Fruit fly (Drosophila melanogaster): ENCODE measurements around the gene Ubr1.

Ubr1 gene

DNA sequence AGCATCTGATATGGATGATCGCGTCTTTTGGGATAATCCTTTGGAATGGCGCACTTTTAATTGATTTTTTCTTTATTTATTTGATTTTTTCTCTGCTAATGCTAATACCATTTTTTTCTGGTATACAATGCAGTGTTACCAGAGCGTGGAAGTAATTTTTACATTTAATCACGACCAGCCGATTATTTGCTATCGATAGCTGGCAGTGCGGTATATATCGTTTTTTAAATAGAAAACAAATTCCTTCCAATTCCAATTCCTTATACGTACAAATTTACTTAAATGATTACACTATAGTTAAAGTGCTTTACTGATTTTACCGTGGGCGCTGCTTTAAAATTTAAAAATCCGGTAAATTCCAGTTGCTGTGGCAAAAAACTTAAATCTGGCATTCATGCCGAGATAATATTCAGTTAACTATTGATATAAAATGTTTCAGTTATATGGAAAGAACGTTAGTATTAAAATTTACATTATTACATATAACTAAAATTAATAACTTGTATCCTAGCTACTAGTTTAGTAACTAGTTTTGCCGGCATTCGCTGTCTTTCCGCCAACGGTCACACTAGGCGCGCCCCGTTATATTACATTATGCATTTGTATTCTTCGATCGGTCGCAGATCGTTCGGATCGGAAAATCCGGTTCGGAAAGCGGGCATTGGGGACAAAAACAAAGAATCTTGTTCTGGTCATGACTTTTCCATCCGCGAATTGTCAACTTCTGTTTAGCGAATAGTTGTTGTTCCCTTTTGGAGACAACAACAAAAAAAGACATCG, 25.6 kb downstream of the Ubr1 start, which contains the start of the genes CG13001 and RhoGAP15B (continued):
- TF ChIP-seq chinmo (GFP tag; IDR thresholded peaks at IDR 0.05; ENCODE audit: partially characterized antibody) (peak; percentile 14; the same call in 1 of the 4 replicates), CG10274 (GFP tag; optimal IDR thresholded peaks at IDR 0.05) (no peak), gfzf (GFP tag; optimal IDR thresholded peaks at IDR 0.05) (peak; percentile 80), CG7839 (tag; optimal IDR thresholded peaks at IDR 0.05) (no peak), ab (GFP tag; optimal IDR thresholded peaks at IDR 0.05) (no peak), slp2 (GFP tag; optimal IDR thresholded peaks at IDR 0.05) (no peak), bigmax (GFP tag; optimal IDR thresholded peaks at IDR 0.05) (no peak), onecut (GFP tag; IDR thresholded peaks at IDR 0.05) (0 out of 2 replicates have a peak, but pooled peaks have one; percentile 7), otp (GFP tag; IDR thresholded peaks at IDR 0.05) (no peak), bsh (GFP tag; optimal IDR thresholded peaks at IDR 0.05) (no peak), CG14710 (tag; optimal IDR thresholded peaks at IDR 0.05) (peak; percentile 37), CG6813 (GFP tag; optimal IDR thresholded peaks at IDR 0.05) (no peak), Six4 (GFP tag; optimal IDR thresholded peaks at IDR 0.05) (no peak), sob (GFP tag; IDR thresholded peaks at IDR 0.05) (no peak), dpn (GFP tag; optimal IDR thresholded peaks at IDR 0.05) (no peak), Dip3 (GFP tag; optimal IDR thresholded peaks at IDR 0.05) (no peak), Lim3 (GFP tag; IDR thresholded peaks at IDR 0.05) (no peak), Sry-β (GFP tag; optimal IDR thresholded peaks at IDR 0.05) (no peak), pho (GFP tag; optimal IDR thresholded peaks at IDR 0.05) (no peak), CG7745 (tag; optimal IDR thresholded peaks at IDR 0.05) (no peak), Kr (GFP tag; optimal IDR thresholded peaks at IDR 0.05) (no peak), aop (GFP tag; IDR thresholded peaks at IDR 0.05) (no peak), ac (GFP tag; optimal IDR thresholded peaks at IDR 0.05) (no peak), CoRest (tag; optimal IDR thresholded peaks at IDR 0.05) (peak; percentile 18), CG2199 (GFP tag; IDR thresholded peaks at IDR 0.05) (no peak), CG12155 (GFP tag; optimal IDR thresholded peaks at IDR 0.05) (no peak), Pdp1 (GFP tag; optimal IDR thresholded peaks at IDR 0.05) (peak in 1 of 2 experiments; percentile 36), Chrac-16 (GFP tag; optimal IDR thresholded peaks at IDR 0.05) (no peak), sr (GFP tag; IDR thresholded peaks at IDR 0.05) (no peak), Dek (tag; optimal IDR thresholded peaks at IDR 0.05) (no peak), fd102C (GFP tag; optimal IDR thresholded peaks at IDR 0.05) (no peak), her (GFP tag; optimal IDR thresholded peaks at IDR 0.05) (no peak), sqz (GFP tag; optimal IDR thresholded peaks at IDR 0.05) (peak; percentile 48), YL-1 (GFP tag; optimal IDR thresholded peaks at IDR 0.05) (no peak), fd64A (GFP tag; optimal IDR thresholded peaks at IDR 0.05) (no peak), Hmx (GFP tag; optimal IDR thresholded peaks at IDR 0.05) (no peak), chif (GFP tag; optimal IDR thresholded peaks at IDR 0.05) (no peak), dm (GFP tag; optimal IDR thresholded peaks at IDR 0.05) (no peak), Oli (tag; optimal IDR thresholded peaks at IDR 0.05) (no peak), CG30403 (GFP tag; optimal IDR thresholded peaks at IDR 0.05) (no peak), CG12299 (tag; optimal IDR thresholded peaks at IDR 0.05) (no peak), CG7987 (GFP tag; optimal IDR thresholded peaks at IDR 0.05) (no peak), Gsc (GFP tag; IDR thresholded peaks at IDR 0.05) (no peak), Atf6 (GFP tag; IDR thresholded peaks at IDR 0.05) (no peak), da (GFP tag; optimal IDR thresholded peaks at IDR 0.05) (no peak), CG9609 (GFP tag; optimal IDR thresholded peaks at IDR 0.05) (no peak), Bgb (GFP tag; IDR thresholded peaks at IDR 0.05; ENCODE audit: partially characterized antibody) (peak; percentile 78), Antp (GFP tag; optimal IDR thresholded peaks at IDR 0.05) (no peak), CG10979 (tag; optimal IDR thresholded peaks at IDR 0.05) (no peak), CG32767 (GFP tag; IDR thresholded peaks at IDR 0.05) (peak; percentile 28; the same call in 1 of the 2 replicates)

Data from whole organism, embryonic.